Fruit fly (Drosophila melanogaster) S2 (cell line): ENCODE measurements around the gene TM9SF2.

ENCODE experiments used
- CG8478 ChIP-seq: fragments of >200 bp; optimal IDR thresholded peaks from 2 replicates; lab custom pipeline; 2018
- CTCF ChIP-seq, 2 experiments: fragments of >200 bp; optimal IDR thresholded peaks; 2 replicates each; lab custom pipeline; 2018

DNA sequence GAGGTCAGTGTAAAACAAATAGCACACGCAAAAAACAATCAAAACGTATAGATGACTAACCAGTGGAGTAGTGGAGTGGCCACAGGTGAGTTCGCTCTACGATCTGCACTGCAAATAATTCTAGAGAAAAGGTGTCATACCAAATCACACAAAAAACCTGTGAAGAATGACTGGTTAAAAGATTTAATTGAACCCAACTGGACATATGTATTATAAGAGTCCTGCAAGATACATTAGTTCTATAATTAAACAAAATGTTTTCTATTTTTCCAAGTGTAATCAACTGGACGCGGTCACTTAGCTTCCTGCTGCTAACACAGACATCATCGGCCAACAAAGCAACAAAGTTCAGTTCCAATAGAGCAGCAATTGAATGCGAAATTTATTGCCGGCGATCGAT, 10.1 kb downstream of the TM9SF2 start:
- TF ChIP-seq CG8478, result no peak
- TF ChIP-seq CTCF (optimal IDR thresholded peaks at IDR 0.05; lab: Kevin White, UChicago), result no peak
